Fruit fly (Drosophila melanogaster): ENCODE measurements around the gene CG31815.

The CG31815 gene

DNA sequence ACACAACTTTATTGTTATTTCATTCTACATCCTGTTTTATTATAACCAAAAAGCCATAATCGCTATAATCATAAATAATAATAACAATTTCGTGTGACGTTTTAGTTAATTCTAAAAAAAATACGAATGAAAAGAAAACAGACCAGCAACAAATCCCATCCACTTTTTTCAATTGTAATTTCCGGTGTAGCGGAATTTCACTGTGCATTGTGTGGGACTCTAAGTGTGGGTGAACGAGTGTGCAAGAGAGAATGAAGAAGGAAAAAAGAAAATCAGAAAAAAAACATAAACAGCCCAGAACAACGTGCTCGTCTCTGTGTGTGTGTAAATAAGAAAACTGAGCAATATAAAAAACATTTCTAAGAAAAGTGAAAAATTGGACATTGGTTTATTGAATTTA, 3.3 kb upstream of the CG31815 start:
- TF ChIP-seq noc (tag; optimal IDR thresholded peaks at IDR 0.05), result no peak

DNA sequence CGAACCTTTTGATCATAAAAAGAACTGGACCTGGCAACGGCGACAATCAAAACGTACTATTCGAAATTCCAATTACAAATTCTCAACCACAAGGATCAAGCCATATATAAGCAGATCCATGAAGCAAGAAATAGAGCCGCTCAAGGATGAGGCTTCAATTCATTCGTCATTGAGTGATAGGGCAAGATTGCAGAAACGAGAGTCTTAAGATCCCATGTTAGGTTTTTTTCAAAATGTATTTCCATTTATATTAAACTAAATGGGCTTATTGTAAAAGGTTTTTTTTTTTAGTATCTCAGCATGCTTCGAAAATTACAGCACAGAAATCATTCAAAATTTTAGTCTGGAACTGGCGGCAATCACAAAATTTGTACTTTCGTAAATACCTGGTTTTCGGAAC, 1.4 kb downstream of the CG31815 start, which contains the start of gene CG4631:
TSS of gene CG4631 (plus strand) at position 301 of the 400 bp plus-strand sequence.
- TF ChIP-seq noc (tag; optimal IDR thresholded peaks at IDR 0.05), result no peak

dm6 chr2L:16616282-16616681, 10.7 kb downstream of the CG31815 start:
- no peak for TF ChIP-seq noc (tag; optimal IDR thresholded peaks at IDR 0.05)

DNA sequence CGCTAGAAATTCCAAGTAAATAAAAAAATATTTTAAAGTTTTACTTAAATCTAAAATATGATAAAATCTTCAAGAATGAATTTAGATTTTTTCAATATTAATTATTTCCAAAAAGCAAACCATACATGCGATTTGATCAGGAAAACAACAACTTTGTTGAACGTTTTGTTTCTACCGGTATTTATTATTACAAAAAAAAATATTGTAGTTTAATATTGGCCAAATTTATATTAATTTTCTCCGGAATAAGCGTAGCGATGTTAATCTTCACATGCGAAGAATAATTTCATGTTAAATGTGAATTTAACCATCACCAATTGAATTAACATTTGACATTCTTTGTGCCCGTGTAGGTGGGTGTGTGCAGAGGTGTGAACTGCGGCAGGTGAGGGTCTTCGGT, 13.3 kb downstream of the CG31815 start:
- no peak for TF ChIP-seq noc (tag; optimal IDR thresholded peaks at IDR 0.05)

dm6 chr2L:16620384-16620908, 14.8 kb downstream of the CG31815 start:
- no peak for TF ChIP-seq noc (tag; optimal IDR thresholded peaks at IDR 0.05)

- no peak for TF ChIP-seq noc (tag; optimal IDR thresholded peaks at IDR 0.05)
These were observed 15.8 kb downstream of the CG31815 start for dm6 chr2L:16621460-16621859.

DNA sequence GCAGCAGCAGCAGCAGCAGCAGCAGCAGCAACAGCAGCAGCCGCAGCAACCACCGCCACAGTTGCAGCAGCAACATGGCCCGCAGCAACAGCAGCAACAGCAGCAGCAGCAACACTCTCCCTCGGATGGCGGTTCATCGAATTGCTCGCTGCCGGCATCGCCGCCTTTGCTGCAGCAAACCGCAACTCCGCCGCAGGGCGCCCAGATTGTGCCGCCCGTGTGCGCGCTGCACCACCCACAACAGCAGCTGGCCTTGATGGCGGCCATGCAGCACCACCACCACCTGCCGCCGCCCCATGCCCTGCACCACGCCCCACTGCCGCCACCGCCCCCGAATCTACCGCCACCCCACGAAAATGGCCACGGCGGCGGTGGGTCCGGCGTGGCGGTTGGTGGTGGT, 16.5 kb downstream of the CG31815 start:
- TF ChIP-seq noc (tag; optimal IDR thresholded peaks at IDR 0.05), result no peak

DNA sequence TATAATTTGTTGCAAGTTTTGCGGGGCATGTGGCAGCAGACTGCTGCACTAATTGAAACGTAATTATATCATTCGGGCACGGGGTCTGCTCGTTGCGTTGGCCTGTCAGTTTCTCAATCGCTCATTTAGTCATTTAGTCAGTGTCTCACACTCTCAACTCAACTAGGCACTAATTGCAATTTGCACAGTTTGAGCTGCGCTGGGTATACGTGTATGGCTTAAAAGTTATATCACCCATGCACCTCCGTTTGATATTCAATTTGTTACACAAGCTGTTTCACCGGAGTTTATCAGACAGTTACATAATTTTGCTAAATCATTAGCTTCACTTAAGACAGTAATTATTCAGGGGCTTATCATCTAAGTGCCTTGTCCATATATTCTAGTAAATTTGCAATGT, 22.3 kb downstream of the CG31815 start:
- TF ChIP-seq noc (tag; optimal IDR thresholded peaks at IDR 0.05), result no peak

dm6 chr2L:16629176-16629575, 23.6 kb downstream of the CG31815 start:
- TF ChIP-seq noc (tag; optimal IDR thresholded peaks at IDR 0.05), result no peak

DNA sequence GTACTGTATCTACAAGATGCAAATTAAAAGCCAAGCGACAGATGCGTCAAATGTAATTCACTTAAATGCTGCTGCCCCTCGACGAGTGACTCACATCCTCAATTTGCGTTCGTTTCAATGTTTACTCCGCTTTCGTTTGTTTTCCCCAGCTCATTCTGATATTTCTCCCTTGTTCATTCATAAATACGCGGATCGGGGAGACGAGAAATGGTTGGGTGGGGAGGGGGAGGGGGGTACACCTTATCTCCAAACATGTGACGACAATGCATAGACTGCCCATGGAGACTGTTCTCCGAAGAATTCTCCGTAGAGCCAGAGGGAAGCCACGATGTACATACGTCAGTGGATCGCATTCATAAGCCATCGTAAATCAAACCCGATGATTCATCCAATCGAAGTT, 31.7 kb downstream of the CG31815 start:
- TF ChIP-seq noc (tag; optimal IDR thresholded peaks at IDR 0.05), result no peak

dm6 chr2L:16638349-16638748, 32.7 kb downstream of the CG31815 start:
- no peak for TF ChIP-seq noc (tag; optimal IDR thresholded peaks at IDR 0.05)

DNA sequence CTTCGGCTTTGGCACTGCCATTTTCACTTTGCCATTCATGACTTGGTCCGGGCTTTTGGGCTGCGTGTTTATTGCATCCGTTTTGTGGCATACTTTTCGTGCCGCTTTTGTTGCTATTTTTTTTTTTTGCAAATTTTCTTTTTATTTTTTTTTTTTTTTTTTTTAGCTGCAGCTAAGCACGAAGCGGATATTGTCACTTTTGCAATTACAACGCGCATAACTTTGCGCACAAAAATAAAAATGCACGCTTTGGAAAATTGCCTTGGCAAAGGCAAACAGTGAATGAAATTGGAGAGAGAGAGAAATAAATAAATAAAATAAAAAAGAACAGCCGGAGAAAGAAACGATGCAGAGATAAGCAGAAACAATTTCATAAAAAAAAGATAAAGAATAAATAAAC, 35.2 kb downstream of the CG31815 start:
- TF ChIP-seq noc (tag; optimal IDR thresholded peaks at IDR 0.05), result no peak

DNA sequence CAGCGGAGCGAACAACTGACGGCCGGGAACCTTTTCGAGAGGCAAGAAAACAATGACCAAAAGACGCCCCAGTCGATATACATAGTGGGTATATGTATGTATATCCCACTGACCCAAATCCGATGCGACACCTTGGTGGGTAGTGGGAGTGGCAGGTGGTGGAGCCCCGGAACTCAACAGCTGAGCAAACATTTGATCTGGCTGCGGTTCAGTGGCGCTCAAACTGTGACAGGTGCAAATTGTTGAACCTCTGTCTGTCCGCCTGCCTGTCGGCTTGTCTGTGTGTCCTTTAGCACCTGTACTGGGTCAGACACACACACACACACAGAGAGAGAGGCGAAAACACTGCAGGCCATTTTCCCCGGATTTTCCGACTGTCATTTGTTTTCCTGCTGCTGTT, 37.8 kb downstream of the CG31815 start:
- no peak for TF ChIP-seq noc (tag; optimal IDR thresholded peaks at IDR 0.05)

DNA sequence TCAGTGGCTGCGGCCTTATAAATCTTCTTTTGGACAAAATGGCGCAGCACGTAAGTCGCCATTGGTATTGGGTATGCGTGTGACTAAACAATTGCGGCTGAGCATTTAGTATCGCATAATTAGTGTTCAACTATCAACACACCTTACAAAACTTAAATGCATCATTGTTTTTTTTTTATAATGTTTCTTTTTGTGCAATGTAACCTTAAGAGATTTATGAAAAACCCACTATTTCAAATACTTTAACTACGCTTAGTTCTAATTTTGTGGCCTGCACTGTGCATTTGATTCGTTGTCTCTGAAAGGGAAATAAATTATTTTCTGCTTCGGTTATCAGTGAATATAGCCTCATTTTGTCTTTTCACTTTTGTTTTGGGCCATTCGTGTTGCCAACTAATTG, 38.3 kb downstream of the CG31815 start:
- peak; percentile 60 for TF ChIP-seq noc (tag; optimal IDR thresholded peaks at IDR 0.05)

dm6 chr2L:16645479-16646302, 40.1 kb downstream of the CG31815 start:
- TF ChIP-seq noc (tag; optimal IDR thresholded peaks at IDR 0.05), result no peak

DNA sequence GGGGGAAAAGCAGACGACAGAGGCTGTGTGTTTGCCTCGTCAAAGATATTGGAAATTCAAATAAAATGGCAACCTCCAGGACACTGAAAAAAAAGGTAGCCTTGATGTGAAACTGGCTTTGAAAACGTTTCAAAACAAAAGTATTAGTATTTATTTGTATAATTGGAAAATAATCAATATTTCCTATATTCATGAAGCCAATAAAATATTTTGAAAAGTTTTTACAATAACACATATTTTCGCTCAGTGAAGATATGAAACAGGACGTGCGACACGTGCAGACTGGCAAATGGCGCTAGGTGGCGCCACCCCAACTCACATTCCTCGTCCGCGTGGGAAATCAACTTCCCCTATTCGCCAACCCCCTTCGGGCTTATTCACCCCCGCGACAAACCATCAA, 42.2 kb downstream of the CG31815 start:
- no peak for TF ChIP-seq noc (tag; optimal IDR thresholded peaks at IDR 0.05)

- TF ChIP-seq noc (tag; optimal IDR thresholded peaks at IDR 0.05), result no peak
These were observed 43.3 kb downstream of the CG31815 start for dm6 chr2L:16648925-16649324.

dm6 chr2L:16653541-16653940, 47.9 kb downstream of the CG31815 start:
- TF ChIP-seq noc (tag; optimal IDR thresholded peaks at IDR 0.05), result no peak

Measured in whole organism, larva.